Worm (Caenorhabditis elegans) whole organism, mixed stage, embryonic: ENCODE data around the gene ssna-1.

Experiments used
- M03D4.4 ChIP-seq: sonication (generic microtip); optimal IDR thresholded peaks from 2 replicates; lab custom pipeline; 2017; ENCODE audit warnings: mild to moderate bottlenecking, missing genetic modification characterization, missing compliant biosample characterization
- bed-3 ChIP-seq: fragments of 200-800 bp; sonication (Bioruptor generic); optimal IDR thresholded peaks from 3 replicates; lab custom pipeline; 2018; ENCODE audit warnings: mild to moderate bottlenecking, missing genetic modification characterization, moderate library complexity, missing compliant biosample characterization
- blmp-1 ChIP-seq: fragments of 150-350 bp; optimal IDR thresholded peaks from 2 replicates; lab custom pipeline; 2014; ENCODE audit warnings: missing biosample characterization, missing genetic modification characterization
- ceh-39 ChIP-seq: fragments of 150-350 bp; optimal IDR thresholded peaks from 2 replicates; lab custom pipeline; 2014; ENCODE audit warnings: missing biosample characterization, missing genetic modification characterization
- ceh-43 ChIP-seq: fragments of 200-800 bp; sonication (Bioruptor generic); optimal IDR thresholded peaks from 2 replicates; lab custom pipeline; 2018; ENCODE audit warnings: mild to moderate bottlenecking, missing genetic modification characterization, moderate library complexity, missing compliant biosample characterization
- ceh-83 ChIP-seq: fragments of 200-800 bp; sonication (Bioruptor generic); optimal IDR thresholded peaks from 2 replicates; lab custom pipeline; 2018; ENCODE audit warnings: mild to moderate bottlenecking, missing genetic modification characterization, missing compliant biosample characterization
- ces-1 ChIP-seq: fragments of 150-350 bp; optimal IDR thresholded peaks from 2 replicates; lab custom pipeline; 2014; ENCODE audit warnings: missing biosample characterization, missing genetic modification reagents, missing genetic modification characterization
- cnd-1 ChIP-seq: fragments of 200-800 bp; sonication (Bioruptor generic); optimal IDR thresholded peaks from 2 replicates; lab custom pipeline; 2018; ENCODE audit warnings: mild to moderate bottlenecking, missing genetic modification characterization, missing compliant biosample characterization
- drap-1 ChIP-seq: fragments of 200-800 bp; sonication (Bioruptor generic); optimal IDR thresholded peaks from 3 replicates; lab custom pipeline; 2018; ENCODE audit warnings: mild to moderate bottlenecking, missing genetic modification characterization, missing compliant biosample characterization
- elt-1 ChIP-seq: sonication (generic microtip); optimal IDR thresholded peaks from 2 replicates; lab custom pipeline; 2017; ENCODE audit warnings: missing genetic modification characterization, mild to moderate bottlenecking, missing compliant biosample characterization, antibody characterized with exemption, moderate library complexity, borderline replicate concordance; ENCODE audit not compliant: insufficient read depth
- elt-3 ChIP-seq: fragments of 150-350 bp; optimal IDR thresholded peaks from 2 replicates; lab custom pipeline; 2014; ENCODE audit warnings: missing biosample characterization, missing genetic modification characterization
- flh-1 ChIP-seq: fragments of 200-800 bp; sonication (Bioruptor generic); optimal IDR thresholded peaks from 2 replicates; lab custom pipeline; 2018; ENCODE audit warnings: mild to moderate bottlenecking, missing genetic modification characterization, moderate library complexity, missing compliant biosample characterization
- ham-2 ChIP-seq: fragments of 200-800 bp; sonication (Bioruptor generic); optimal IDR thresholded peaks from 2 replicates; lab custom pipeline; 2018; ENCODE audit warnings: mild to moderate bottlenecking, missing genetic modification characterization, missing compliant biosample characterization
- hlh-1 ChIP-seq: fragments of 150-350 bp; optimal IDR thresholded peaks from 2 replicates; lab custom pipeline; 2014; ENCODE audit warnings: missing biosample characterization, missing genetic modification reagents, missing genetic modification characterization
- lin-13 ChIP-seq: fragments of 150-350 bp; optimal IDR thresholded peaks from 2 replicates; lab custom pipeline; 2014; ENCODE audit warnings: missing biosample characterization, missing genetic modification characterization
- lin-32 ChIP-seq: fragments of 200-800 bp; sonication (Bioruptor generic); optimal IDR thresholded peaks from 2 replicates; lab custom pipeline; 2018; ENCODE audit warnings: mild to moderate bottlenecking, missing genetic modification characterization, missing compliant biosample characterization
- lsy-2 ChIP-seq: fragments of 150-350 bp; optimal IDR thresholded peaks from 2 replicates; lab custom pipeline; 2014; ENCODE audit warnings: missing biosample characterization, missing genetic modification characterization
- mab-5 ChIP-seq: fragments of 150-350 bp; optimal IDR thresholded peaks from 2 replicates; lab custom pipeline; 2014; ENCODE audit warnings: missing biosample characterization, missing genetic modification characterization
- mep-1 ChIP-seq: fragments of 150-350 bp; optimal IDR thresholded peaks from 2 replicates; lab custom pipeline; 2017; ENCODE audit warnings: missing biosample characterization, missing genetic modification reagents, missing genetic modification characterization, inconsistent platforms
- mls-2 ChIP-seq: sonication (generic microtip); optimal IDR thresholded peaks from 2 replicates; lab custom pipeline; 2016; ENCODE audit warnings: mild to moderate bottlenecking, missing genetic modification characterization, moderate library complexity, missing compliant biosample characterization
- nhr-12 ChIP-seq: fragments of 150-350 bp; optimal IDR thresholded peaks from 2 replicates; lab custom pipeline; 2014; ENCODE audit warnings: missing biosample characterization, missing genetic modification characterization
- nhr-2 ChIP-seq: fragments of 150-350 bp; optimal IDR thresholded peaks from 2 replicates; lab custom pipeline; 2014; ENCODE audit warnings: missing biosample characterization, missing genetic modification characterization
- nhr-237 ChIP-seq: fragments of 150-350 bp; optimal IDR thresholded peaks from 2 replicates; lab custom pipeline; 2014; ENCODE audit warnings: missing biosample characterization, missing genetic modification characterization
- nhr-28 ChIP-seq: fragments of 150-350 bp; optimal IDR thresholded peaks from 2 replicates; lab custom pipeline; 2014; ENCODE audit warnings: missing biosample characterization, missing genetic modification characterization
- nhr-76 ChIP-seq: sonication (generic microtip); optimal IDR thresholded peaks from 2 replicates; lab custom pipeline; 2017; ENCODE audit warnings: missing biosample characterization, missing genetic modification characterization
- pha-4 ChIP-seq: fragments of 150-350 bp; optimal IDR thresholded peaks from 2 replicates; lab custom pipeline; 2018; ENCODE audit warnings: missing biosample characterization, missing genetic modification reagents, missing genetic modification characterization
- sem-2 ChIP-seq: fragments of 200-800 bp; sonication (Bioruptor generic); optimal IDR thresholded peaks from 2 replicates; lab custom pipeline; 2018; ENCODE audit warnings: mild to moderate bottlenecking, missing genetic modification characterization, missing compliant biosample characterization
- snpc-4 ChIP-seq: fragments of 150-350 bp; optimal IDR thresholded peaks from 2 replicates; lab custom pipeline; 2014; ENCODE audit warnings: missing biosample characterization, missing genetic modification characterization
- sptf-1 ChIP-seq: sonication (generic microtip); optimal IDR thresholded peaks from 2 replicates; lab custom pipeline; 2017; ENCODE audit warnings: mild to moderate bottlenecking, missing genetic modification characterization, moderate library complexity, missing compliant biosample characterization
- tbx-8 ChIP-seq: fragments of 200-800 bp; sonication (Bioruptor generic); optimal IDR thresholded peaks from 2 replicates; lab custom pipeline; 2018; ENCODE audit warnings: mild to moderate bottlenecking, missing genetic modification characterization, moderate library complexity, missing compliant biosample characterization
- unc-120 ChIP-seq: sonication (generic microtip); optimal IDR thresholded peaks from 2 replicates; lab custom pipeline; 2017; ENCODE audit warnings: missing genetic modification characterization, missing compliant biosample characterization; ENCODE audit not compliant: poor library complexity, severe bottlenecking
- unc-39 ChIP-seq: fragments of 150-350 bp; optimal IDR thresholded peaks from 2 replicates; lab custom pipeline; 2014; ENCODE audit warnings: missing biosample characterization, missing genetic modification characterization
- unc-62 ChIP-seq: fragments of 150-350 bp; optimal IDR thresholded peaks from 2 replicates; lab custom pipeline; 2014; ENCODE audit warnings: missing biosample characterization, missing genetic modification reagents, missing genetic modification characterization
- zip-8 ChIP-seq: fragments of 150-350 bp; optimal IDR thresholded peaks from 2 replicates; lab custom pipeline; 2014; ENCODE audit warnings: missing biosample characterization, missing genetic modification characterization
- ztf-11 ChIP-seq: fragments of 150-350 bp; optimal IDR thresholded peaks from 2 replicates; lab custom pipeline; 2014; ENCODE audit warnings: missing biosample characterization, missing genetic modification characterization

ssna-1 gene

ce11 chrIV:410420-410891 lies 22.6 kb downstream of the ssna-1 start, which contains the start of gene T07A9.12:
T07A9.12 (plus strand) TSS chrIV:410867.
- TF ChIP-seq tbx-8 (GFP tag; lab: Kevin White, UChicago) (no peak), snpc-4 (no peak), elt-1 (tag; lab: Kevin White, UChicago) (no peak), mep-1 (peak; percentile 46), lsy-2 (tag; lab: Kevin White, UChicago) (peak; percentile 34), unc-62 (GFP tag; lab: Kevin White, UChicago) (peak; percentile 54), unc-39 (tag; lab: Kevin White, UChicago) (no peak), ztf-11 (tag; lab: Kevin White, UChicago) (no peak), sptf-1 (peak; percentile 63), ces-1 (GFP tag; lab: Kevin White, UChicago) (peak; percentile 43), bed-3 (GFP tag; lab: Kevin White, UChicago) (no peak), ceh-43 (GFP tag; lab: Kevin White, UChicago) (no peak), sem-2 (GFP tag; lab: Kevin White, UChicago) (no peak), pha-4 (tag; lab: Kevin White, UChicago) (peak; percentile 74), lin-32 (GFP tag; lab: Kevin White, UChicago) (no peak), lin-13 (tag; lab: Kevin White, UChicago) (no peak), cnd-1 (no peak), nhr-237 (tag; lab: Kevin White, UChicago) (peak; percentile 63), nhr-28 (tag; lab: Kevin White, UChicago) (no peak), ceh-39 (tag; lab: Kevin White, UChicago) (no peak), nhr-12 (no peak), flh-1 (no peak), ham-2 (GFP tag; lab: Kevin White, UChicago) (peak; percentile 84), M03D4.4 (tag; lab: Kevin White, UChicago) (peak; percentile 28), elt-3 (tag; lab: Kevin White, UChicago) (no peak), nhr-76 (tag; lab: Kevin White, UChicago) (no peak), hlh-1 (tag; lab: Kevin White, UChicago) (no peak), ceh-83 (GFP tag; lab: Kevin White, UChicago) (no peak), mls-2 (tag; lab: Kevin White, UChicago) (peak; percentile 9), unc-120 (tag; lab: Kevin White, UChicago) (peak; percentile 71), nhr-2 (tag; lab: Kevin White, UChicago) (peak; percentile 41), blmp-1 (tag; lab: Kevin White, UChicago) (no peak), mab-5 (no peak), zip-8 (tag; lab: Kevin White, UChicago) (peak; percentile 26), drap-1 (no peak)
- TF ChIP-seq, all 35 proteins: peak for 13

ce11 chrIV:419674-420073 lies 31.8 kb downstream of the ssna-1 start, which contains the start of gene eri-1:
eri-1 (minus strand) TSS chrIV:419958.
- no peak for TF ChIP-seq nhr-237 (tag; lab: Kevin White, UChicago)
- TF ChIP-seq, all 35 proteins: peak for 0

ce11 chrIV:420686-421085 lies 32.8 kb downstream of the ssna-1 start:
- TF ChIP-seq unc-120 (tag; lab: Kevin White, UChicago) (no peak), lsy-2 (tag; lab: Kevin White, UChicago) (no peak)

ce11 chrIV:422112-422511 lies 34.2 kb downstream of the ssna-1 start:
- TF ChIP-seq elt-1 (tag; lab: Kevin White, UChicago) = no peak
- no peak for TF ChIP-seq ceh-83 (GFP tag; lab: Kevin White, UChicago)
- TF ChIP-seq pha-4 (tag; lab: Kevin White, UChicago) = no peak
- no peak for TF ChIP-seq nhr-76 (tag; lab: Kevin White, UChicago)
- TF ChIP-seq hlh-1 (tag; lab: Kevin White, UChicago) = no peak
- no peak for TF ChIP-seq lin-13 (tag; lab: Kevin White, UChicago)
- no peak for TF ChIP-seq lsy-2 (tag; lab: Kevin White, UChicago)
- TF ChIP-seq nhr-12 = no peak
- TF ChIP-seq cnd-1 = no peak
- TF ChIP-seq mls-2 (tag; lab: Kevin White, UChicago) = no peak
- TF ChIP-seq nhr-28 (tag; lab: Kevin White, UChicago) = no peak
- TF ChIP-seq drap-1 = no peak
- TF ChIP-seq unc-120 (tag; lab: Kevin White, UChicago) = no peak
- no peak for TF ChIP-seq blmp-1 (tag; lab: Kevin White, UChicago)
- no peak for TF ChIP-seq M03D4.4 (tag; lab: Kevin White, UChicago)
- no peak for TF ChIP-seq nhr-237 (tag; lab: Kevin White, UChicago)
- TF ChIP-seq ham-2 (GFP tag; lab: Kevin White, UChicago) = no peak
- TF ChIP-seq ztf-11 (tag; lab: Kevin White, UChicago) = no peak
